Fruit fly (Drosophila melanogaster): ENCODE measurements around the gene CG7655.

Gene CG7655

DNA sequence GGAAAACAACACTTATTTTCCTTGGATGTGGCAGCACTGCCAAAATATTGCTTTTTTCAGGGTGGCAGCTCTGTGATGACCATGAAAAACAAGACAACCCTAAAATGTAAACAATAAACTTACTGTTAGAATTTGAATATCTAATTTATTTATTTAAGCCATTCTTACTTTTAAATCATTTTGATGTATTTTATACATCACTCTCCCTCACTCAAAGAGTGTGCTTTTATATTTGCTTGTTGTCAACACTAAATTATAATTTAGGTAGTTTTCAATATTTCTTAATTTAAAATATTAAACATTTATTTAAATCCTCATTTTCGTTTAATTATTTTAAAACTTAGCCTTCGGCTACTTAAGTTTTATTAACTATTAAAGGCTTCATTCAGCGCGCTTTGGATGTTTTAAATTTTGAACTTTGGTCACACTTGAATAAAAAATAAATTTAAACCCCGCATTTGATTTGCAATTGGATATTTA lies 11.6 kb upstream of the CG7655 start, which contains the start of the genes CG7523 and Mps1 (continued):
- TF ChIP-seq CG9727 (GFP tag; optimal IDR thresholded peaks at IDR 0.05) (peak; percentile 10), CTCF (GFP tag; optimal IDR thresholded peaks at IDR 0.05) (peak; percentile 55), CG10654 (GFP tag; optimal IDR thresholded peaks at IDR 0.05) (no peak), CG17361 (GFP tag; IDR thresholded peaks at IDR 0.05) (peak; percentile 59; the same call in 2 of the 3 replicates), CG4617 (GFP tag; optimal IDR thresholded peaks at IDR 0.05; ENCODE audit: borderline replicate concordance) (peak; percentile 51), E2f2 (GFP tag; IDR thresholded peaks at IDR 0.05) (peak; percentile 83; the same call in 1 of the 2 replicates), CG15601 (tag; optimal IDR thresholded peaks at IDR 0.05) (peak; percentile 55), CG10267 (tag; optimal IDR thresholded peaks at IDR 0.05) (peak; percentile 68), pfk (GFP tag; optimal IDR thresholded peaks at IDR 0.05) (peak; percentile 3), CG15696 (tag; optimal IDR thresholded peaks at IDR 0.05) (peak; percentile 10), bbx (GFP tag; IDR thresholded peaks at IDR 0.05; ENCODE audit: partially characterized antibody) (no peak), CG10543 (GFP tag; optimal IDR thresholded peaks at IDR 0.05) (peak; percentile 7), grau (tag; optimal IDR thresholded peaks at IDR 0.05) (peak; percentile 26), CG2712 (tag; optimal IDR thresholded peaks at IDR 0.05) (peak; percentile 38), hkb (optimal IDR thresholded peaks at IDR 0.05) (peak; percentile 3), hkb (GFP tag; IDR thresholded peaks at IDR 0.05) (no peak), lilli (GFP tag; optimal IDR thresholded peaks at IDR 0.05) (peak; percentile 31), twi (tag; optimal IDR thresholded peaks at IDR 0.05) (no peak), CG9797 (GFP tag; optimal IDR thresholded peaks at IDR 0.05) (peak; percentile 53), CG2116 (GFP tag; optimal IDR thresholded peaks at IDR 0.05) (peak; percentile 68), HmgZ (tag; optimal IDR thresholded peaks at IDR 0.05) (peak; percentile 63), mam (GFP tag; optimal IDR thresholded peaks at IDR 0.05) (peak; percentile 10), Stat92E (GFP tag; optimal IDR thresholded peaks at IDR 0.05) (peak in 1 of 3 experiments; percentile 36), slp2 (GFP tag; optimal IDR thresholded peaks at IDR 0.05) (no peak), fd102C (GFP tag; optimal IDR thresholded peaks at IDR 0.05) (no peak), knrl (GFP tag; IDR thresholded peaks at IDR 0.05; ENCODE audit: partially characterized antibody) (0 out of 3 replicates have a peak, but pooled peaks have one; percentile 26), gem (tag; optimal IDR thresholded peaks at IDR 0.05) (no peak), CG31224 (GFP tag; IDR thresholded peaks at IDR 0.05) (no peak), Nf-YC (tag; optimal IDR thresholded peaks at IDR 0.05) (peak; percentile 26), Dref (GFP tag; IDR thresholded peaks at IDR 0.05) (peak; percentile 35; the same call in 1 of the 2 replicates), Dll (GFP tag; IDR thresholded peaks at IDR 0.05; ENCODE audit: partially characterized antibody) (0 out of 4 replicates have a peak, but pooled peaks have one; percentile 22), Xbp1 (GFP tag; optimal IDR thresholded peaks at IDR 0.05) (peak; percentile 4), pho (GFP tag; optimal IDR thresholded peaks at IDR 0.05) (peak; percentile 19), CG9437 (GFP tag; optimal IDR thresholded peaks at IDR 0.05) (no peak), CG1233 (GFP tag; optimal IDR thresholded peaks at IDR 0.05) (peak; percentile 5)

DNA sequence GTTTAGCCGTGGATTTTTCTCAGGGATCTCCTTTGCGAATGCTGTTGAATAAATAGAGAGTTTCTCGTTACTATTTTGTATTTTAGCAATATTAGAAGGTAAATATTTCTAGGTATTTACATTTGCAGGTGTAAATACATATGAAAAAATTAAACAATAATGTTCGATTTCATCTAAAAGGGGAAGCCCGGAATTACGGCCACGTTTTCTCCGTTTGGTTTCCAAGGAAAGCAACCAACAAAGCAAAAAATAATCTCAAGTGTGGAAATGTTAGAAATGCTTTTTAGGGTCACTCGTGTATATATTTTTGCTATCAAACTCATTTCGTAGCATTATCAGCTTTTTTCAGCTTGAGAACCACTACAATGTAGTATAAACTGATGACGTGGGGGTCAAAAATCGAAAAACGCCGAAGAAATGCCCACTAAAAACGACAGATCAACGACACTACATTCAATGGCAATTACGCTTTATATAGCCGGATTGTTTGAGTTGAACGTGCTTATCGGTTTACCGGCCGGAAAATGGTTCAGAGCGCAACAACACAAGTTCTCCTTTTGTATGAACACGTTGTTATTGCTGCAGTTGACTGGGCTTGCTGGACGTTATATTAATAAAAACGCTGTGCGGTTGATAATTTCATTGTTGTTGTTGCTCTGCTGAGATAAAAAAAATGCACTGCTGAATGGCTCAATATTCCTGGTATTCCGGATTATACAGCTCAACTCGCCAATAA lies 4.2 kb upstream of the CG7655 start:
- TF ChIP-seq Doc3 (GFP tag; IDR thresholded peaks at IDR 0.05; ENCODE audit: partially characterized antibody) (no peak), CG2199 (GFP tag; IDR thresholded peaks at IDR 0.05) (peak; percentile 68), Hr78 (GFP tag; optimal IDR thresholded peaks at IDR 0.05) (peak in 1 of 2 experiments; percentile 79), exex (tag; optimal IDR thresholded peaks at IDR 0.05) (peak; percentile 42), lbe (GFP tag; optimal IDR thresholded peaks at IDR 0.05) (peak; percentile 24), Xbp1 (GFP tag; optimal IDR thresholded peaks at IDR 0.05) (peak; percentile 11), corto (GFP tag; optimal IDR thresholded peaks at IDR 0.05) (peak; percentile 29), CG11696 (GFP tag; IDR thresholded peaks at IDR 0.05) (no peak), Pdp1 (GFP tag; optimal IDR thresholded peaks at IDR 0.05) (peak in 1 of 2 experiments; percentile 7), sug (tag; optimal IDR thresholded peaks at IDR 0.05) (peak; percentile 33), Ptx1 (GFP tag; IDR thresholded peaks at IDR 0.05) (no peak)
